Fruit fly (Drosophila melanogaster) whole organism, embryonic: Measurements from ENCODE around the gene CG42820.

ENCODE experiments used
- Aef1 ChIP-seq: fragments of 200-800 bp; sonication (Bioruptor generic); IDR thresholded peaks from 3 replicates; pipeline ENCODE4 v1.3.6; 2022; ENCODE audit warnings: missing biosample characterization, missing genetic modification characterization
- Atf6 ChIP-seq: fragments of 200-800 bp; sonication (Bioruptor generic); IDR thresholded peaks from 2 replicates; pipeline ENCODE4 v1.3.6; 2022; ENCODE audit warnings: missing biosample characterization, missing genetic modification characterization
- BEAF-32 ChIP-seq: fragments of 200-800 bp; sonication (Bioruptor generic); optimal IDR thresholded peaks from 3 replicates; lab custom pipeline; 2017; ENCODE audit warnings: missing biosample characterization, missing genetic modification characterization, mild to moderate bottlenecking, moderate library complexity, missing genetic modification reagents
- C15 ChIP-seq: fragments of 200-800 bp; sonication (Bioruptor generic); IDR thresholded peaks from 3 replicates; pipeline ENCODE4 v1.3.6; 2022; ENCODE audit warnings: missing biosample characterization, missing genetic modification characterization
- CG11085 ChIP-seq: fragments of 200-800 bp; sonication (Bioruptor generic); IDR thresholded peaks from 2 replicates; pipeline ENCODE4 v1.3.6; 2022; ENCODE audit warnings: missing biosample characterization, missing genetic modification characterization
- CG13287 ChIP-seq: fragments of 200-800 bp; sonication (Bioruptor generic); IDR thresholded peaks from 2 replicates; pipeline ENCODE4 v1.3.6; 2022; ENCODE audit warnings: missing biosample characterization, missing genetic modification characterization; ENCODE audit not compliant: partially characterized antibody
- CG13894 ChIP-seq: fragments of 200-800 bp; sonication (Bioruptor generic); optimal IDR thresholded peaks from 3 replicates; lab custom pipeline; 2018; ENCODE audit warnings: missing biosample characterization, mild to moderate bottlenecking, missing genetic modification characterization, moderate library complexity
- CG16779 ChIP-seq: fragments of 200-800 bp; sonication (Bioruptor generic); IDR thresholded peaks from 2 replicates; pipeline ENCODE4 v1.3.6; 2022; ENCODE audit warnings: missing biosample characterization, missing genetic modification characterization
- CG2199 ChIP-seq: fragments of 200-800 bp; sonication (Bioruptor generic); IDR thresholded peaks from 3 replicates; pipeline ENCODE4 v1.3.6; 2022; ENCODE audit warnings: missing biosample characterization, missing genetic modification characterization
- CG30403 ChIP-seq: fragments of 200-800 bp; sonication (Bioruptor generic); optimal IDR thresholded peaks from 3 replicates; lab custom pipeline; 2016; ENCODE audit warnings: missing biosample characterization, missing genetic modification characterization
- CG3065 ChIP-seq: fragments of 200-800 bp; sonication (Bioruptor generic); optimal IDR thresholded peaks from 2 replicates; lab custom pipeline; 2016; ENCODE audit warnings: missing biosample characterization, missing genetic modification characterization
- CG34376 ChIP-seq: fragments of 200-800 bp; sonication (Bioruptor generic); optimal IDR thresholded peaks from 2 replicates; lab custom pipeline; 2018; ENCODE audit warnings: missing biosample characterization, mild to moderate bottlenecking, missing genetic modification characterization
- CG3838 ChIP-seq: fragments of 200-800 bp; sonication (Bioruptor generic); optimal IDR thresholded peaks from 3 replicates; lab custom pipeline; 2016; ENCODE audit warnings: missing biosample characterization, missing genetic modification characterization
- CG4360 ChIP-seq: fragments of 200-800 bp; sonication (Bioruptor generic); IDR thresholded peaks from 2 replicates; pipeline ENCODE4 v1.3.6; 2022; ENCODE audit warnings: missing biosample characterization, missing genetic modification characterization
- CG4730 ChIP-seq: fragments of 200-800 bp; sonication (Bioruptor generic); IDR thresholded peaks from 2 replicates; pipeline ENCODE4 v1.3.6; 2022; ENCODE audit warnings: missing biosample characterization, missing genetic modification characterization
- CG4854 ChIP-seq: fragments of 200-800 bp; sonication (Bioruptor generic); optimal IDR thresholded peaks from 2 replicates; lab custom pipeline; 2016; ENCODE audit warnings: missing biosample characterization, missing genetic modification characterization, inconsistent platforms
- CG7271 ChIP-seq: fragments of 200-800 bp; sonication (Bioruptor generic); optimal IDR thresholded peaks from 2 replicates; lab custom pipeline; 2018; ENCODE audit warnings: missing biosample characterization, mild to moderate bottlenecking, missing genetic modification characterization, moderate library complexity
- CG7963 ChIP-seq: fragments of 200-800 bp; sonication (Bioruptor generic); IDR thresholded peaks from 3 replicates; pipeline ENCODE4 v1.3.6; 2022; ENCODE audit warnings: missing biosample characterization, missing genetic modification characterization; ENCODE audit not compliant: partially characterized antibody
- CG8359 ChIP-seq: fragments of 200-800 bp; sonication (Bioruptor generic); optimal IDR thresholded peaks from 2 replicates; lab custom pipeline; 2017; ENCODE audit warnings: missing biosample characterization, mild to moderate bottlenecking, missing genetic modification characterization, borderline replicate concordance
- CG8388 ChIP-seq: fragments of 200-800 bp; sonication (Bioruptor generic); optimal IDR thresholded peaks from 2 replicates; lab custom pipeline; 2019; ENCODE audit warnings: missing biosample characterization, mild to moderate bottlenecking, missing genetic modification characterization, moderate library complexity
- CG8478 ChIP-seq: fragments of >200 bp; optimal IDR thresholded peaks from 2 replicates; lab custom pipeline; 2018
- CG8765 ChIP-seq: fragments of 200-800 bp; sonication (Bioruptor generic); IDR thresholded peaks from 2 replicates; pipeline ENCODE4 v1.3.6; 2022; ENCODE audit warnings: missing biosample characterization, missing genetic modification characterization
- CG9215 ChIP-seq: fragments of 200-800 bp; sonication (Bioruptor generic); IDR thresholded peaks from 2 replicates; pipeline ENCODE4 v1.3.6; 2022; ENCODE audit warnings: missing biosample characterization, missing genetic modification characterization
- CG9437 ChIP-seq: fragments of 200-800 bp; sonication (Bioruptor generic); optimal IDR thresholded peaks from 2 replicates; lab custom pipeline; 2018; ENCODE audit warnings: missing biosample characterization, mild to moderate bottlenecking, missing genetic modification characterization
- CG9876 ChIP-seq: fragments of 200-800 bp; sonication (Bioruptor generic); optimal IDR thresholded peaks from 2 replicates; lab custom pipeline; 2016; ENCODE audit warnings: missing biosample characterization, missing genetic modification characterization
- Doc3 ChIP-seq: fragments of 200-800 bp; sonication (Bioruptor generic); IDR thresholded peaks from 3 replicates; pipeline ENCODE4 v1.3.6; 2022; ENCODE audit warnings: missing biosample characterization, missing genetic modification characterization; ENCODE audit not compliant: partially characterized antibody
- MESR4 ChIP-seq: fragments of 200-800 bp; sonication (Bioruptor generic); optimal IDR thresholded peaks from 2 replicates; lab custom pipeline; 2018; ENCODE audit warnings: missing biosample characterization, mild to moderate bottlenecking, missing genetic modification characterization, moderate library complexity
- Mad ChIP-seq: fragments of 200-800 bp; sonication (Bioruptor generic); optimal IDR thresholded peaks from 2 replicates; lab custom pipeline; 2016; ENCODE audit warnings: missing biosample characterization, missing genetic modification characterization
- Myb ChIP-seq: fragments of 200-800 bp; sonication (Bioruptor generic); optimal IDR thresholded peaks from 2 replicates; lab custom pipeline; 2016; ENCODE audit warnings: missing biosample characterization, missing genetic modification characterization
- Oaz ChIP-seq: fragments of 200-800 bp; sonication (Bioruptor generic); IDR thresholded peaks from 2 replicates; pipeline ENCODE4 v1.3.6; 2022; ENCODE audit warnings: missing biosample characterization, missing genetic modification characterization
- Opbp ChIP-seq: fragments of 200-800 bp; sonication (Bioruptor generic); IDR thresholded peaks from 3 replicates; pipeline ENCODE4 v1.3.6; 2022; ENCODE audit warnings: missing biosample characterization, missing genetic modification characterization; ENCODE audit not compliant: partially characterized antibody
- Sox100B ChIP-seq: fragments of 200-800 bp; sonication (Bioruptor generic); optimal IDR thresholded peaks from 3 replicates; lab custom pipeline; 2018; ENCODE audit warnings: missing biosample characterization, mild to moderate bottlenecking, missing genetic modification characterization
- Vsx1 ChIP-seq: fragments of 200-800 bp; sonication (Bioruptor generic); optimal IDR thresholded peaks from 2 replicates; lab custom pipeline; 2017; ENCODE audit warnings: missing biosample characterization, mild to moderate bottlenecking, missing genetic modification characterization, missing genetic modification reagents
- cad ChIP-seq: fragments of >200 bp; optimal IDR thresholded peaks from 2 replicates; lab custom pipeline; 2017; ENCODE audit warnings: missing biosample characterization, missing genetic modification characterization
- cas ChIP-seq: fragments of 200-800 bp; sonication (Bioruptor generic); IDR thresholded peaks from 2 replicates; pipeline ENCODE4 v1.3.6; 2022; ENCODE audit warnings: missing biosample characterization, missing genetic modification characterization
- chinmo ChIP-seq: fragments of 200-800 bp; sonication (Bioruptor generic); IDR thresholded peaks from 4 replicates; pipeline ENCODE4 v1.3.6; 2022; ENCODE audit warnings: missing biosample characterization, missing genetic modification characterization; ENCODE audit not compliant: partially characterized antibody
- ci ChIP-seq: fragments of 200-800 bp; sonication (Bioruptor generic); IDR thresholded peaks from 3 replicates; pipeline ENCODE4 v1.3.6; 2022; ENCODE audit warnings: missing biosample characterization, missing genetic modification characterization
- dimm ChIP-seq: fragments of 200-800 bp; sonication (Bioruptor generic); IDR thresholded peaks from 2 replicates; pipeline ENCODE4 v1.3.6; 2022; ENCODE audit warnings: missing biosample characterization, missing genetic modification characterization
- dpn ChIP-seq, 2 experiments: fragments of 200-800 bp; sonication (Bioruptor generic); optimal IDR thresholded peaks; 3 replicates each; lab custom pipeline; 2016; ENCODE audit warnings: missing biosample characterization in 2 of 2, missing genetic modification characterization in 2 of 2
- esg ChIP-seq: fragments of 200-800 bp; sonication (Bioruptor generic); conservative IDR thresholded peaks from 2 replicates; pipeline ENCODE4 v1.3.6; 2022; ENCODE audit warnings: missing biosample characterization, missing genetic modification characterization
- ftz-f1 ChIP-seq: fragments of 200-800 bp; sonication (Bioruptor generic); optimal IDR thresholded peaks from 2 replicates; lab custom pipeline; 2016; ENCODE audit warnings: missing biosample characterization, missing genetic modification characterization
- ham ChIP-seq: fragments of 200-800 bp; sonication (Bioruptor generic); IDR thresholded peaks from 2 replicates; pipeline ENCODE4 v1.3.6; 2022; ENCODE audit warnings: missing biosample characterization, missing genetic modification characterization
- ken ChIP-seq: fragments of 200-800 bp; sonication (Bioruptor generic); IDR thresholded peaks from 3 replicates; pipeline ENCODE4 v1.3.6; 2022; ENCODE audit warnings: missing biosample characterization, missing genetic modification characterization
- kni ChIP-seq: fragments of 200-800 bp; sonication (Bioruptor generic); optimal IDR thresholded peaks from 3 replicates; lab custom pipeline; 2017; ENCODE audit warnings: mild to moderate bottlenecking, missing biosample characterization, missing genetic modification reagents, missing genetic modification characterization
- nom ChIP-seq: fragments of 200-800 bp; sonication (Bioruptor generic); optimal IDR thresholded peaks from 2 replicates; lab custom pipeline; 2017; ENCODE audit warnings: missing biosample characterization, missing genetic modification characterization, mild to moderate bottlenecking, moderate library complexity, missing genetic modification reagents
- peb ChIP-seq: fragments of 200-800 bp; sonication (Bioruptor generic); IDR thresholded peaks from 2 replicates; pipeline ENCODE4 v1.3.6; 2022; ENCODE audit warnings: missing biosample characterization, missing genetic modification characterization
- pnt ChIP-seq: fragments of 200-800 bp; sonication (Bioruptor generic); optimal IDR thresholded peaks from 3 replicates; lab custom pipeline; 2016; ENCODE audit warnings: missing biosample characterization, missing genetic modification characterization
- yki ChIP-seq: fragments of >200 bp; optimal IDR thresholded peaks from 3 replicates; lab custom pipeline; 2018
- zf30C ChIP-seq: fragments of 200-800 bp; sonication (Bioruptor generic); optimal IDR thresholded peaks from 3 replicates; lab custom pipeline; 2018; ENCODE audit warnings: missing biosample characterization, mild to moderate bottlenecking, missing genetic modification characterization

The CG42820 gene

DNA sequence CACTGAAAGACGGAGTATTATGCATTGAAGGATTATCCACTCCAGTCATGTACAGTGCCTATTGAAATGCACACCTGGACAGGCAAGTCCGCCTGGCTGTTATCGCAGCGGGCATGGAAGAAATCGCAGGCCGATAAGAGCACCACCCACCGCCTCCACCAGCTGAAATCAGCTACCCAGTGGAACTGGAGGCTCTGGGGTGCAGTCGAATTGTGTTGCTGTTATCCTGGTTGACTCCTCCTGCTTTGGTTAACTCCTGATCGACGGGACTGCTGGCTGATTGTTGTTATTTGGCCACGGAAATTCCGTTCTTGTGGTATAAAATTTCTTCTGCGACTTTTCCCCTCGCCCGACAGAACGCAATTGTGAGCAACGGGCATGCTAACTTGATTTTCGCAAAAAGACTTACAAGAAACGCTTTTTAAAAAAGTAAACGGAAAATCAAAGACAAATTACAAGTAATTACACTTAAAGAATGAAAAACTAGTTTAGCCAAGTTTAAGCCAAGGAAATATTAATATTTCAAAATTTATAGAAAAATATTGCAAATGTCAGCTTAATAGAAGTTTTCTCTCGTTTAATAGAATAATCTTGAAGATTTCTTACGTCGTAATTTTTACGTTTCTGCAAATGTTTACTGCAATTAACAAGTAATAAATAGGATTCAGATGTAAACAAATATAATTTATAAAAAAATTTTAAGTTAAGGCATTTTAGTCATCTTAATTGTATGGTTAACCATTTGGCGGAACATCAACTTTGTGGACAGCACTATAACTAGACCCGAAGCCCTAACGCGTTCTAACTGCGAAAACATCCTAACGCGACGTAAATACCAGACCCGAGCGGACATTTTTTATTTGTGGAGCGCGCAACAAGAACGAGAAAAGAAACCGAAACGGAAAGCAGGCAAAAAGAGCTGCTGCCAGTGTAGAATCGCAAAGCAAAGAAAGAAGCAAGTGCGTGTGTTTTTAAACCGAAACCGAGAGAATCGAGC lies 23.0 kb upstream of the CG42820 start, which contains the start of the genes CG13398 and Akap200 (continued):
- peak; percentile 81 for TF ChIP-seq Myb (GFP tag; lab: Kevin White, UChicago)
- TF ChIP-seq Opbp (GFP tag; lab: Robert Waterston, UW): peak; percentile 43; the same call in 1 of the 3 replicates
- TF ChIP-seq CG8478 (lab: Kevin White, UChicago): no peak
- TF ChIP-seq pnt (GFP tag; lab: Kevin White, UChicago): no peak
- no peak for TF ChIP-seq CG13894 (tag; lab: Kevin White, UChicago)
- TF ChIP-seq Sox100B (GFP tag; lab: Kevin White, UChicago): peak; percentile 44
- no peak for TF ChIP-seq CG3838
- no peak for TF ChIP-seq CG7963
- peak; percentile 57 for TF ChIP-seq CG9437 (GFP tag; lab: Kevin White, UChicago)
- TF ChIP-seq CG4360 (GFP tag; lab: Robert Waterston, UW): no peak
- TF ChIP-seq nom (GFP tag; lab: Kevin White, UChicago): peak; percentile 61
- no peak for TF ChIP-seq kni
- no peak for TF ChIP-seq CG3065 (GFP tag; lab: Kevin White, UChicago)
- no peak for TF ChIP-seq yki (lab: Kevin White, UChicago)
- no peak for TF ChIP-seq ham (GFP tag; lab: Robert Waterston, UW)
- TF ChIP-seq CG11085 (GFP tag; lab: Robert Waterston, UW): no peak
- TF ChIP-seq ken (GFP tag; lab: Robert Waterston, UW): 0 out of 3 replicates have a peak, but pooled peaks have one; percentile 25
- no peak for TF ChIP-seq Mad (GFP tag; lab: Kevin White, UChicago)
- TF ChIP-seq CG7271 (tag; lab: Kevin White, UChicago): no peak
- no peak for TF ChIP-seq cad
- no peak for TF ChIP-seq Vsx1 (GFP tag; lab: Kevin White, UChicago)
- TF ChIP-seq Atf6: no peak
- peak in 1 of 2 experiments; percentile 9 for TF ChIP-seq dpn (GFP tag; optimal IDR thresholded peaks at IDR 0.05; lab: Kevin White, UChicago)
- peak; percentile 16 for TF ChIP-seq BEAF-32 (GFP tag; lab: Kevin White, UChicago)
- TF ChIP-seq CG9876: no peak
- TF ChIP-seq CG16779 (GFP tag; lab: Robert Waterston, UW): no peak
- no peak for TF ChIP-seq CG8359
- TF ChIP-seq CG34376: no peak
- TF ChIP-seq CG30403 (GFP tag; lab: Kevin White, UChicago): peak; percentile 50
- TF ChIP-seq zf30C: no peak
- no peak for TF ChIP-seq chinmo (GFP tag; lab: Robert Waterston, UW)
- no peak for TF ChIP-seq C15 (GFP tag; lab: Robert Waterston, UW)
- 0 out of 2 replicates have a peak, but pooled peaks have one; percentile 30 for TF ChIP-seq CG9215
- TF ChIP-seq Doc3 (GFP tag; lab: Robert Waterston, UW): no peak
- no peak for TF ChIP-seq CG8765 (GFP tag; lab: Robert Waterston, UW)
- TF ChIP-seq peb (GFP tag; lab: Robert Waterston, UW): no peak
- no peak for TF ChIP-seq dimm (GFP tag; lab: Robert Waterston, UW)
- TF ChIP-seq ftz-f1 (GFP tag; lab: Kevin White, UChicago): no peak
- no peak for TF ChIP-seq CG4854 (GFP tag; lab: Kevin White, UChicago)
- peak; percentile 49; the same call in 1 of the 3 replicates for TF ChIP-seq ci (GFP tag; lab: Robert Waterston, UW)
- no peak for TF ChIP-seq esg (GFP tag; lab: Robert Waterston, UW)
- TF ChIP-seq cas (GFP tag; lab: Robert Waterston, UW): no peak
- no peak for TF ChIP-seq CG2199
- 0 out of 2 replicates have a peak, but pooled peaks have one; percentile 15 for TF ChIP-seq CG13287 (GFP tag; lab: Robert Waterston, UW)
- no peak for TF ChIP-seq CG4730 (GFP tag; lab: Robert Waterston, UW)
- TF ChIP-seq MESR4 (GFP tag; lab: Kevin White, UChicago): peak; percentile 92
- no peak for TF ChIP-seq Oaz (GFP tag; lab: Robert Waterston, UW)
- no peak for TF ChIP-seq CG8388 (GFP tag; lab: Kevin White, UChicago)
- TF ChIP-seq Aef1: no peak
